Comparison of ENCODE assay signal across 1 fruit fly cellular context in genomic region chrX:1460278-1460872, dm6.
A peak's percentile ranks its signal among the peaks of the same experiment; 100 is the strongest.
TF ChIP-seq lines count a peak whose summit lies in the region.

Lrpprc2 (minus strand) TSS chrX:1460617.

TF ChIP-seq in whole organism, embryonic, 481 proteins besides CTCF, POLR2A, EP300 and RAD21 (continued from another document):
- TF ChIP-seq CG13287 (GFP tag; IDR thresholded peaks at IDR 0.05; lab: Robert Waterston, UW; ENCODE audit: partially characterized antibody) (peak; percentile 46; the same call in 1 of the 2 replicates), CG8765 (GFP tag; IDR thresholded peaks at IDR 0.05; lab: Robert Waterston, UW) (no peak), ci (GFP tag; IDR thresholded peaks at IDR 0.05; lab: Robert Waterston, UW) (peak; percentile 64; the same call in 1 of the 3 replicates), pzg (GFP tag; optimal IDR thresholded peaks at IDR 0.05; lab: Kevin White, UChicago) (peak; percentile 36), Myb (GFP tag; optimal IDR thresholded peaks at IDR 0.05; lab: Kevin White, UChicago) (peak; percentile 91), CG17186 (GFP tag; optimal IDR thresholded peaks at IDR 0.05; lab: Kevin White, UChicago) (peak; percentile 3), MESR4 (GFP tag; optimal IDR thresholded peaks at IDR 0.05; lab: Kevin White, UChicago) (peak; percentile 39), CG17359 (tag; optimal IDR thresholded peaks at IDR 0.05; lab: Kevin White, UChicago) (no peak), wek (GFP tag; optimal IDR thresholded peaks at IDR 0.05; lab: Kevin White, UChicago) (peak; percentile 2), CG15514 (GFP tag; optimal IDR thresholded peaks at IDR 0.05; lab: Kevin White, UChicago) (peak; percentile 56), NfI (GFP tag; optimal IDR thresholded peaks at IDR 0.05; lab: Kevin White, UChicago) (peak; percentile 24), grn (GFP tag; optimal IDR thresholded peaks at IDR 0.05; lab: Kevin White, UChicago) (no peak), HLH4C (GFP tag; IDR thresholded peaks at IDR 0.05; lab: Robert Waterston, UW; ENCODE audit: partially characterized antibody) (no peak), Bdp1 (GFP tag; optimal IDR thresholded peaks at IDR 0.05; lab: Kevin White, UChicago) (no peak), unc-4 (GFP tag; IDR thresholded peaks at IDR 0.05; lab: Robert Waterston, UW; ENCODE audit: partially characterized antibody) (peak; percentile 35; the same call in 1 of the 2 replicates), CG2116 (GFP tag; optimal IDR thresholded peaks at IDR 0.05; lab: Kevin White, UChicago) (peak; percentile 62), CG7271 (tag; optimal IDR thresholded peaks at IDR 0.05; lab: Kevin White, UChicago) (no peak), Dref (GFP tag; IDR thresholded peaks at IDR 0.05; lab: Robert Waterston, UW) (peak; percentile 63), CG1024 (GFP tag; IDR thresholded peaks at IDR 0.05; lab: Robert Waterston, UW) (no peak), CG14014 (GFP tag; IDR thresholded peaks at IDR 0.05; lab: Robert Waterston, UW) (no peak), Abd-B (GFP tag; optimal IDR thresholded peaks at IDR 0.05; lab: Kevin White, UChicago) (no peak), CG9797 (GFP tag; optimal IDR thresholded peaks at IDR 0.05; lab: Kevin White, UChicago) (peak; percentile 6), Opbp (GFP tag; IDR thresholded peaks at IDR 0.05; lab: Robert Waterston, UW; ENCODE audit: partially characterized antibody) (no peak), BEAF-32 (GFP tag; optimal IDR thresholded peaks at IDR 0.05; lab: Kevin White, UChicago) (peak; percentile 14), Scr (GFP tag; IDR thresholded peaks at IDR 0.05; lab: Robert Waterston, UW; ENCODE audit: partially characterized antibody) (0 out of 2 replicates have a peak, but pooled peaks have one; percentile 16), CG14965 (GFP tag; optimal IDR thresholded peaks at IDR 0.05; lab: Kevin White, UChicago; ENCODE audit: borderline replicate concordance) (no peak), vvl (GFP tag; IDR thresholded peaks at IDR 0.05; lab: Robert Waterston, UW) (0 out of 2 replicates have a peak, but pooled peaks have one; percentile 17)
